Fruit fly (Drosophila melanogaster): ENCODE data around the gene Dph4.

The Dph4 gene

DNA sequence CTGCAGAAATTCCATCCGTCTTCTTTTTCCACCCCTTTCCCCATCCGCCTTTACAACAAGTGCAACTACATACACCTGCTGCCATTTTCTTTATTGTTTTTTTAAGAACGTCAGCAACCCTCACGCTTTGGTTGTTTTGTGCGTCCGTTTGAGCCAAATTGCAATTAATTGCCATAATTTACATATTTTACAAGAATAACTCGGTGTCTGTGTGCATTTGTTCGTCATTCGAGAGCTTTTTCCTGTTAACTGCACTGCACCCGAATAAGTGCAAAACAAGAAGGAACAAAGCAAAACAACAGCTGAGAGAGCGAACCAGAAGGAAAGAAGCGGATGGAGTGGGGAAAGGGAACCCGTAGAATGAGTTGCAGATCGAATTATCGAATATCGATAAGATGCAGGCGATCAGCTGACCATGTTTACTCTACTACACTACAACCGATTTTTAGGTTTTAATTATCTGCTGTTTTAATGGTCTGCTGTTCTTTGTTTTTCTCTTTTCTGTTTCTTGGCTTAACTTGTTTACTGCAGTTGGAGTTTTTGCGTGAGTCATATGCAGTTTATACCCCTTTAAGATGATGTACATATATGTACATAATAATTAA, 46.8 kb upstream of the Dph4 start (continued):
- no peak for TF ChIP-seq Hr38 (GFP tag; optimal IDR thresholded peaks at IDR 0.05)
- no peak for TF ChIP-seq CG11902 (GFP tag; optimal IDR thresholded peaks at IDR 0.05)
- no peak for TF ChIP-seq acj6 (GFP tag; optimal IDR thresholded peaks at IDR 0.05)
- peak; percentile 24 for TF ChIP-seq dsx (GFP tag; optimal IDR thresholded peaks at IDR 0.05; ENCODE audit: poor library complexity, severe bottlenecking)
- no peak for TF ChIP-seq Blimp-1 (GFP tag; optimal IDR thresholded peaks at IDR 0.05)
- TF ChIP-seq Gug (GFP tag; IDR thresholded peaks at IDR 0.05) = no peak
- no peak for TF ChIP-seq Smox (GFP tag; optimal IDR thresholded peaks at IDR 0.05)
- peak; percentile 41 for TF ChIP-seq esn (GFP tag; optimal IDR thresholded peaks at IDR 0.05)
- peak; percentile 54 for TF ChIP-seq CG6808 (GFP tag; optimal IDR thresholded peaks at IDR 0.05)
- peak; percentile 30 for TF ChIP-seq Hr4 (GFP tag; optimal IDR thresholded peaks at IDR 0.05)
- peak; percentile 20 for TF ChIP-seq Eip75B (GFP tag; optimal IDR thresholded peaks at IDR 0.05)
- TF ChIP-seq CG6792 (GFP tag; optimal IDR thresholded peaks at IDR 0.05) = no peak
- peak; percentile 11 for TF ChIP-seq pdm3 (GFP tag; optimal IDR thresholded peaks at IDR 0.05)
- TF ChIP-seq CG8632 (GFP tag; optimal IDR thresholded peaks at IDR 0.05) = no peak
- TF ChIP-seq salr (GFP tag; optimal IDR thresholded peaks at IDR 0.05) = no peak
- TF ChIP-seq CG34406 (GFP tag; optimal IDR thresholded peaks at IDR 0.05) = no peak
- peak in 1 of 2 experiments; percentile 53 for TF ChIP-seq ss (GFP tag; optimal IDR thresholded peaks at IDR 0.05)
- no peak for TF ChIP-seq Eip93F (GFP tag; optimal IDR thresholded peaks at IDR 0.05)
- peak; percentile 50; the same call in 2 of the 3 replicates for TF ChIP-seq CG6163 (GFP tag; IDR thresholded peaks at IDR 0.05)
- no peak for TF ChIP-seq CG10631 (GFP tag; optimal IDR thresholded peaks at IDR 0.05)
- TF ChIP-seq Sox102F (GFP tag; optimal IDR thresholded peaks at IDR 0.05) = no peak
- no peak for TF ChIP-seq Lpt (GFP tag; optimal IDR thresholded peaks at IDR 0.05)
- no peak for TF ChIP-seq fd85E (GFP tag; optimal IDR thresholded peaks at IDR 0.05)
- peak; percentile 67 for TF ChIP-seq Sox14 (GFP tag; optimal IDR thresholded peaks at IDR 0.05)
- TF ChIP-seq Hr39 (GFP tag; optimal IDR thresholded peaks at IDR 0.05) = no peak
- TF ChIP-seq CG6854 (GFP tag; optimal IDR thresholded peaks at IDR 0.05) = no peak
- TF ChIP-seq CG10669 (GFP tag; optimal IDR thresholded peaks at IDR 0.05) = peak; percentile 12
- peak; percentile 42 for TF ChIP-seq achi (GFP tag; optimal IDR thresholded peaks at IDR 0.05)
- peak; percentile 2 for TF ChIP-seq cyc (GFP tag; optimal IDR thresholded peaks at IDR 0.05)
- TF ChIP-seq Sox15 (GFP tag; optimal IDR thresholded peaks at IDR 0.05) = no peak
- TF ChIP-seq spab (GFP tag; optimal IDR thresholded peaks at IDR 0.05) = peak; percentile 7
- peak; percentile 1 for TF ChIP-seq CG3919 (GFP tag; optimal IDR thresholded peaks at IDR 0.05)
- no peak for TF ChIP-seq lz (GFP tag; optimal IDR thresholded peaks at IDR 0.05)
- TF ChIP-seq CG32006 (GFP tag; optimal IDR thresholded peaks at IDR 0.05) = peak; percentile 3
- peak; percentile 46 for TF ChIP-seq CG1621 (tag; optimal IDR thresholded peaks at IDR 0.05)

DNA sequence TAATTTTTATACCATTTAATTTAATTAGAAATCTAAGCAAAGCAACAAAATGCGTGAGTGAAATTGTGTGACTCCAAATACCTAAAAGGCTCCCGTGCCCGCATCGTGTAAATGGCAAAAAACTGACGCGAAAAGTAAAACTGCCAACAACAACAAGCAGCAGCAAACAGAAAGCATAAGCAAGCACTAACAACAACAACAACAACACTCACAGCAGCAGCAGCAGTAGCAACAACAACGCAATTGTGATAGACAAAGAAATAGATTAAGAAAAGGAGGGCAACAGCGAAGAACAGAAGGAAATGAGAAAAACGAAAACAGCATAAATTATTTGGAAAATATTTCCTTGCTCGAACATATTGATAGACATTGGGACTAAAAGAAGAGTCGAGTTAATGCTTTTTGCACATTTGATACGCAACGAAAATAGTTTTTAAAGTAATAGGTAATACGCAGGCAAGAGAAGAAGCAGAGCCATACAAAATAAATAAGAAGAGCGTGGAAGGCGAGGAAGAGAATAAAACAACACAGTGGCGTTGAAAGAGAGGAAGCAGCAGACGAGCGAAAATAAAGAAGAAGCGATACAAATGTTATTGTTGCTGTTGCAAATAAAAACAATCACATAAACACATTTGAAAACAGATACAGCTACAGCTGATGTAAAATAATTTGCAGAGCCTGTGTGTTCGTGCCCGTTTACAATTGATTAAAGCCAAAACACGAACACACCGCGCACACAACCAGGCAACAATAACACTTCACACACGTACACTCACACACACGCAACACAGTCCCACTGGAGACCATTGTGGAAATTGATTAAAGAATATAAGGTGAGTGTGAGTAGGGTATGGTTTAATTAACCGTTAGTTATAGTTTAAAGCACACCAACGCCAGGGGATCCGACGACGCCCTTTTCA, 46.1 kb upstream of the Dph4 start:
- TF ChIP-seq Eip78C (GFP tag) (peak; percentile 13), CG32006 (GFP tag; optimal IDR thresholded peaks at IDR 0.05) (no peak), fkh (GFP tag; optimal IDR thresholded peaks at IDR 0.05) (peak; percentile 35)

All from whole organism, prepupa.